Fruit fly (Drosophila melanogaster): ENCODE results near the gene Ilp6.
A peak's percentile ranks its signal among the peaks of the same experiment; 100 is the strongest.

Ilp6 gene

dm6 chrX:2329312-2329711 is 5.1 kb downstream of the Ilp6 start (continued):
- peak; percentile 59 for TF ChIP-seq CG10631 (GFP tag; optimal IDR thresholded peaks at IDR 0.05)
- TF ChIP-seq Sox102F (GFP tag; optimal IDR thresholded peaks at IDR 0.05), result peak; percentile 77
- TF ChIP-seq CG6276 (GFP tag; optimal IDR thresholded peaks at IDR 0.05), result no peak
- TF ChIP-seq CG15336 (GFP tag; IDR thresholded peaks at IDR 0.05), result no peak
- TF ChIP-seq Ets21C (GFP tag; optimal IDR thresholded peaks at IDR 0.05), result peak; percentile 49
- TF ChIP-seq CG11762 (GFP tag; optimal IDR thresholded peaks at IDR 0.05; ENCODE audit: insufficient read depth), result peak; percentile 43
- TF ChIP-seq CG7368 (GFP tag; optimal IDR thresholded peaks at IDR 0.05), result peak; percentile 63
- peak; percentile 11 for TF ChIP-seq fkh (GFP tag; optimal IDR thresholded peaks at IDR 0.05)
- peak; percentile 73 for TF ChIP-seq cyc (GFP tag; optimal IDR thresholded peaks at IDR 0.05)
- no peak for TF ChIP-seq CG4318 (GFP tag; optimal IDR thresholded peaks at IDR 0.05)
- TF ChIP-seq acj6 (GFP tag; optimal IDR thresholded peaks at IDR 0.05), result peak; percentile 68
- TF ChIP-seq Blimp-1 (GFP tag; optimal IDR thresholded peaks at IDR 0.05), result no peak
- 0 out of 3 replicates have a peak, but pooled peaks have one; percentile 29 for TF ChIP-seq CG8119 (GFP tag; IDR thresholded peaks at IDR 0.05)
- TF ChIP-seq eg (GFP tag; IDR thresholded peaks at IDR 0.05), result no peak
- TF ChIP-seq CG6854 (GFP tag; optimal IDR thresholded peaks at IDR 0.05), result no peak
- TF ChIP-seq Smox (GFP tag; optimal IDR thresholded peaks at IDR 0.05), result peak; percentile 73
- TF ChIP-seq CG1621 (tag; optimal IDR thresholded peaks at IDR 0.05), result peak; percentile 4
- TF ChIP-seq fd85E (GFP tag; optimal IDR thresholded peaks at IDR 0.05), result no peak
- peak; percentile 40 for TF ChIP-seq CG6808 (GFP tag; optimal IDR thresholded peaks at IDR 0.05)
- TF ChIP-seq OdsH (GFP tag; optimal IDR thresholded peaks at IDR 0.05), result peak; percentile 68
- peak; percentile 64 for TF ChIP-seq CG34406 (GFP tag; optimal IDR thresholded peaks at IDR 0.05)
- TF ChIP-seq Eip78C (GFP tag), result peak; percentile 91
- TF ChIP-seq CG8319 (GFP tag; optimal IDR thresholded peaks at IDR 0.05), result no peak
- TF ChIP-seq esn (GFP tag; optimal IDR thresholded peaks at IDR 0.05), result peak; percentile 83
- no peak for TF ChIP-seq Gug (GFP tag; IDR thresholded peaks at IDR 0.05)
- TF ChIP-seq CG8632 (GFP tag; optimal IDR thresholded peaks at IDR 0.05), result peak; percentile 49
- TF ChIP-seq Hr4 (GFP tag; optimal IDR thresholded peaks at IDR 0.05), result no peak
- TF ChIP-seq CG11294 (GFP tag; IDR thresholded peaks at IDR 0.05), result no peak
- peak; percentile 47 for TF ChIP-seq dsx (GFP tag; optimal IDR thresholded peaks at IDR 0.05; ENCODE audit: poor library complexity, severe bottlenecking)
- no peak for TF ChIP-seq CG16779 (tag; optimal IDR thresholded peaks at IDR 0.05)
- peak; percentile 74 for TF ChIP-seq vri (GFP tag; optimal IDR thresholded peaks at IDR 0.05)
- no peak for TF ChIP-seq Met (GFP tag; optimal IDR thresholded peaks at IDR 0.05)
- TF ChIP-seq CG11902 (GFP tag; optimal IDR thresholded peaks at IDR 0.05), result peak; percentile 37

- TF ChIP-seq dac (GFP tag; optimal IDR thresholded peaks at IDR 0.05) (no peak), fd59A (GFP tag; optimal IDR thresholded peaks at IDR 0.05) (no peak), Eip78C (GFP tag) (no peak), CG10669 (GFP tag; optimal IDR thresholded peaks at IDR 0.05) (no peak), salr (GFP tag; optimal IDR thresholded peaks at IDR 0.05) (no peak), CG15336 (GFP tag; IDR thresholded peaks at IDR 0.05) (no peak), CG6163 (GFP tag; IDR thresholded peaks at IDR 0.05) (no peak), Eip93F (GFP tag; optimal IDR thresholded peaks at IDR 0.05) (no peak), topi (GFP tag; optimal IDR thresholded peaks at IDR 0.05) (no peak), CG7368 (GFP tag; optimal IDR thresholded peaks at IDR 0.05) (no peak), fd85E (GFP tag; optimal IDR thresholded peaks at IDR 0.05) (no peak), CG6808 (GFP tag; optimal IDR thresholded peaks at IDR 0.05) (no peak), CG6792 (GFP tag; optimal IDR thresholded peaks at IDR 0.05) (no peak), acj6 (GFP tag; optimal IDR thresholded peaks at IDR 0.05) (no peak), CG16779 (tag; optimal IDR thresholded peaks at IDR 0.05) (no peak), eg (GFP tag; IDR thresholded peaks at IDR 0.05) (no peak), CG1621 (tag; optimal IDR thresholded peaks at IDR 0.05) (no peak), Blimp-1 (GFP tag; optimal IDR thresholded peaks at IDR 0.05) (no peak), OdsH (GFP tag; optimal IDR thresholded peaks at IDR 0.05) (no peak)
Measured at dm6 chrX:2326828-2327227, 7.6 kb downstream of the Ilp6 start, which contains the start of gene CG2854. Gene CG2854, plus strand, starts transcription at chrX:2327128.
